Worm (Caenorhabditis elegans): ENCODE measurements around the gene D2023.6.

Gene D2023.6

DNA sequence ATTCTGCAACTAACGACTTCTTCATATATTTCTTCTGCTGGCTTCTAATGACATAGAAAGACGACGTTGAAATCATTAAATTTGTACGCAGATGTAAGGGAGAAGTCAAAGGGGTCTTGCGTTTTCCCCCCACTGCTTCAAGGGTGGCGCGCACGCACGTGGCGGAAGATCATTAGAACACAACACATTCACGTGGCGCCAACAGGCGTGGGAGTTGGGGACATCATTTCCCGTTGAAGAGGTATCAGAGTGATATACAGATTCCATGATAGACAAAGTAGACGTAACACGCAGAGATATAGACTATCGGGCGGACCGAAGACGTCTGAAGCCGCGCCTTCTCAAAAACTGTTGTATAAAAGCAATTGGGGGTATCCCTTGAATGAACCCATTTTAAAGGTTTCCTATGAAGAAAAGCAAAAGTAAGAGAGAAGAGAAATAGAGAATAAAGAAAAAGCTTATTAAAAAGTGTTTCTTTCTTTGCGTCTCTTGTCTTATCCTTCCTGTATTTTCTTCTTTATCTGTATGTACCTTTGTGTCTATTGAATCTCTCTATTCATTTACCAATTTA is 27.8 kb upstream of the D2023.6 start (continued):
- TF ChIP-seq lsy-2 (tag; optimal IDR thresholded peaks at IDR 0.05) (peak in 1 of 2 experiments; percentile 51), nhr-23 (tag; optimal IDR thresholded peaks at IDR 0.05) (no peak), nhr-11 (tag; optimal IDR thresholded peaks at IDR 0.05) (no peak), crh-2 (tag; optimal IDR thresholded peaks at IDR 0.05) (peak; percentile 65), mab-5 (tag; optimal IDR thresholded peaks at IDR 0.05) (no peak), egl-27 (tag; optimal IDR thresholded peaks at IDR 0.05) (peak; percentile 59), sma-3 (GFP tag; optimal IDR thresholded peaks at IDR 0.05) (peak; percentile 97)

DNA sequence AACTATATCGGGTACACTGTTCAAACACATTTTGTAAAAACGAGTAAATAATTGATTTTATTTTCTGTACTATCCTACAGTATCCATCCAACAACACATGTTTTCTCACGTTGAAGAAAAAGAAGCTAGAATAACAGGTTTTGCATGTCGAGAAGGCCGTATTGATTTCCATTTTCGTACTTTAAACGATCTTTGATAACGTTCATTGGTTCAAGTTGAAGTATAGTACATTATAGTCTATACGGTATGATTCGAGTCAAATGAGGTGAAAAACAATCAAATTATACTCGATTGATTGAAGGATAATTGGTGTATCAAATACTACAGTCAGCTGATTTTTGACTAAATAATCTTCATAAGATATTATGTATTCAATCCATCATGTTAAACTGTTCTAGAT is 26.7 kb upstream of the D2023.6 start:
- TF ChIP-seq mab-5 (tag; optimal IDR thresholded peaks at IDR 0.05) (no peak), nhr-21 (tag; optimal IDR thresholded peaks at IDR 0.05) (peak; percentile 15), sma-3 (GFP tag; optimal IDR thresholded peaks at IDR 0.05) (peak; percentile 9), lsy-2 (tag; optimal IDR thresholded peaks at IDR 0.05) (peak in 1 of 2 experiments; percentile 1), snpc-4 (tag; optimal IDR thresholded peaks at IDR 0.05) (no peak), fos-1 (tag; optimal IDR thresholded peaks at IDR 0.05) (no peak), sma-9 (GFP tag; optimal IDR thresholded peaks at IDR 0.05) (peak; percentile 30), sma-9 (tag; optimal IDR thresholded peaks at IDR 0.05) (no peak), nhr-25 (tag; optimal IDR thresholded peaks at IDR 0.05) (peak; percentile 53)

DNA sequence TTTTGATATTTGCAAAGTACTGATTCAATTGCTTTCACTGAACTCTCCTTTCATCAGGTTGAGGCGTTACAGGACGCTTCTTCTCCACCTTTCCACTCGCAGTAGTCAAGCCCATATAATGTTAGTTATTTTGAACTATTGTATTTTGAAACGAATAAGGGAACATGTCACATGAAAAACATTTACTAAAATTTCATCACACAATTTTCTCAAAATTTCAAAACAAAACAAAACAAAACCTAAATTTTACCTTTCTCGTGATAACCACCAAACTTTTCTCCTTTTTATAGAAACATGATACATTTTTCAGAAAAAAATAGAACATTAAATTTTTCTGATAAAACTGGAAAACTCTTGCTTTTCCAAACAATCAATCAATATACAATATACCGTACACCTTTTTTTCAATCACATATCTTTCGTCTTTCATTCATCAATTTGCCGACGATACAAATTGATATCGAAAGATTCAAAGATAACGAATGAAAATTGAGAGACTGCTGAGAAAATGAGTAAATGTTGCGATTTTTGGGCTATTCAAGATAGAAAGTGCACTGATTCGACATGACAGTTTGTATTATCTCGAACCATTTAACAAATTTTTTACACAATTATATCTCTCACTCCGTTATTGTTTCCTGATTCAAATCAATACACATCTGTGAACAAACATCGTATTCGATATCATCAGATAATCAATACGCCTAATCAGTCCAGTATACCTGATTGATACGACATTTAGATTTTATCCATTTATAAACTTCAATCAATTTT is 25.9 kb upstream of the D2023.6 start:
- TF ChIP-seq egl-27 (tag; optimal IDR thresholded peaks at IDR 0.05): peak; percentile 59
- TF ChIP-seq nhr-77 (tag; optimal IDR thresholded peaks at IDR 0.05): no peak
- no peak for TF ChIP-seq nhr-12 (tag; optimal IDR thresholded peaks at IDR 0.05)
- peak; percentile 76 for TF ChIP-seq fos-1 (tag; optimal IDR thresholded peaks at IDR 0.05)
- no peak for TF ChIP-seq dmd-4 (tag; optimal IDR thresholded peaks at IDR 0.05)
- peak; percentile 95 for TF ChIP-seq sma-9 (GFP tag; optimal IDR thresholded peaks at IDR 0.05)
- no peak for TF ChIP-seq sma-9 (tag; optimal IDR thresholded peaks at IDR 0.05)
- peak; percentile 86 for TF ChIP-seq sma-3 (GFP tag; optimal IDR thresholded peaks at IDR 0.05)
- no peak for TF ChIP-seq nhr-6 (tag; optimal IDR thresholded peaks at IDR 0.05)
- no peak for TF ChIP-seq nhr-10 (tag; optimal IDR thresholded peaks at IDR 0.05)
- no peak for TF ChIP-seq nhr-11 (tag; optimal IDR thresholded peaks at IDR 0.05)
- no peak for TF ChIP-seq mbf-1 (tag; optimal IDR thresholded peaks at IDR 0.05)
- TF ChIP-seq ceh-16 (tag; optimal IDR thresholded peaks at IDR 0.05): no peak
- no peak for TF ChIP-seq nhr-23 (tag; optimal IDR thresholded peaks at IDR 0.05)
- TF ChIP-seq Y55F3AM.14 (GFP tag; optimal IDR thresholded peaks at IDR 0.05): no peak
- no peak for TF ChIP-seq mab-5 (tag; optimal IDR thresholded peaks at IDR 0.05)
- no peak for TF ChIP-seq peb-1 (tag; optimal IDR thresholded peaks at IDR 0.05)
- no peak for TF ChIP-seq F13H6.1 (tag; optimal IDR thresholded peaks at IDR 0.05)
- no peak for TF ChIP-seq lin-13 (GFP tag; optimal IDR thresholded peaks at IDR 0.05)
- no peak for TF ChIP-seq snpc-4 (tag; optimal IDR thresholded peaks at IDR 0.05)
- no peak for TF ChIP-seq nhr-237 (tag; optimal IDR thresholded peaks at IDR 0.05)
- TF ChIP-seq crh-2 (tag; optimal IDR thresholded peaks at IDR 0.05): no peak
- TF ChIP-seq ztf-11 (tag; optimal IDR thresholded peaks at IDR 0.05): no peak
- no peak for TF ChIP-seq unc-62 (GFP tag; optimal IDR thresholded peaks at IDR 0.05)
- TF ChIP-seq nhr-21 (tag; optimal IDR thresholded peaks at IDR 0.05): peak; percentile 85
- TF ChIP-seq ztf-4 (tag; optimal IDR thresholded peaks at IDR 0.05): no peak
- peak in 1 of 2 experiments; percentile 57 for TF ChIP-seq lsy-2 (tag; optimal IDR thresholded peaks at IDR 0.05)
- no peak for TF ChIP-seq elt-3 (tag; optimal IDR thresholded peaks at IDR 0.05)
- TF ChIP-seq C34F6.9 (tag; optimal IDR thresholded peaks at IDR 0.05): no peak
- no peak for TF ChIP-seq skn-1 (tag; optimal IDR thresholded peaks at IDR 0.05)
- no peak for TF ChIP-seq sem-4 (tag; optimal IDR thresholded peaks at IDR 0.05)
- peak; percentile 61 for TF ChIP-seq blmp-1 (tag; optimal IDR thresholded peaks at IDR 0.05; ENCODE audit: insufficient read depth)
- peak; percentile 70 for TF ChIP-seq nhr-25 (tag; optimal IDR thresholded peaks at IDR 0.05)

DNA sequence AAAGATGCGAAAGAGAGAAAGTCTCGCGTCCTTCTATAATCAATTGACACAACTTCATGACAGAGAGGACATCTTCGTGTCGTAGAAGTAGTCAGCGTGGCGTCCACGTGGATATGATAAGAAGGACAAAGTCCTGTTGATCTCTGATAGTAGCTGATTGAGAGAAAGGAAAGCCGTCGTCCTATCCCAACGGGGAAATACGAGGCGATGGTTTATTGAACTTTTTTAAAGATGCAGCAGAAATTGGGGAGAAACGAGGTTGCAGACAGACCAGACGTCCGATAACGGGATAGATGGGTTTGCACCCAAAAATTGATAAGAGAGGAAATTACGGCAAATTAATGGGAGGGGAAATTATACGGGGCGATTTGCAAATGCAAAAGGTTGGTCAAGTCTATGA is 24.6 kb upstream of the D2023.6 start:
- no peak for TF ChIP-seq C34F6.9 (tag; optimal IDR thresholded peaks at IDR 0.05)
- TF ChIP-seq egl-27 (tag; optimal IDR thresholded peaks at IDR 0.05): peak; percentile 91
- TF ChIP-seq blmp-1 (tag; optimal IDR thresholded peaks at IDR 0.05; ENCODE audit: insufficient read depth): peak; percentile 97
- TF ChIP-seq sma-9 (GFP tag; optimal IDR thresholded peaks at IDR 0.05): peak; percentile 99
- peak; percentile 15 for TF ChIP-seq sma-9 (tag; optimal IDR thresholded peaks at IDR 0.05)
- no peak for TF ChIP-seq mab-5 (tag; optimal IDR thresholded peaks at IDR 0.05)
- peak; percentile 99 for TF ChIP-seq sma-3 (GFP tag; optimal IDR thresholded peaks at IDR 0.05)
- TF ChIP-seq nhr-6 (tag; optimal IDR thresholded peaks at IDR 0.05): peak; percentile 54
- no peak for TF ChIP-seq ztf-4 (tag; optimal IDR thresholded peaks at IDR 0.05)
- no peak for TF ChIP-seq elt-1 (tag; optimal IDR thresholded peaks at IDR 0.05)
- no peak for TF ChIP-seq aly-2 (tag; optimal IDR thresholded peaks at IDR 0.05)
- peak; percentile 57 for TF ChIP-seq gmeb-1 (tag; optimal IDR thresholded peaks at IDR 0.05)
- peak; percentile 79 to 89 for TF ChIP-seq mdl-1 (tag; optimal IDR thresholded peaks at IDR 0.05)
- peak; percentile 31 for TF ChIP-seq nhr-129 (tag; optimal IDR thresholded peaks at IDR 0.05)
- peak; percentile 79 for TF ChIP-seq F13H6.1 (tag; optimal IDR thresholded peaks at IDR 0.05)
- TF ChIP-seq sem-4 (tag; optimal IDR thresholded peaks at IDR 0.05): peak; percentile 71
- TF ChIP-seq snpc-4 (tag; optimal IDR thresholded peaks at IDR 0.05): no peak
- TF ChIP-seq nhr-21 (tag; optimal IDR thresholded peaks at IDR 0.05): peak; percentile 99
- TF ChIP-seq ztf-11 (tag; optimal IDR thresholded peaks at IDR 0.05): no peak
- TF ChIP-seq nhr-77 (tag; optimal IDR thresholded peaks at IDR 0.05): no peak
- TF ChIP-seq dmd-4 (tag; optimal IDR thresholded peaks at IDR 0.05): no peak
- no peak for TF ChIP-seq ztf-1 (GFP tag; conservative IDR thresholded peaks at IDR 0.05)
- TF ChIP-seq fos-1 (tag; optimal IDR thresholded peaks at IDR 0.05): peak; percentile 61
- TF ChIP-seq lin-39 (tag; optimal IDR thresholded peaks at IDR 0.05): no peak
- no peak for TF ChIP-seq ama-1 (optimal IDR thresholded peaks at IDR 0.05)
- no peak for TF ChIP-seq lin-11 (tag; optimal IDR thresholded peaks at IDR 0.05)
- no peak for TF ChIP-seq skn-1 (tag; optimal IDR thresholded peaks at IDR 0.05)
- TF ChIP-seq nhr-237 (tag; optimal IDR thresholded peaks at IDR 0.05): no peak
- peak in 1 of 2 experiments; percentile 60 for TF ChIP-seq lsy-2 (tag; optimal IDR thresholded peaks at IDR 0.05)
